Fruit fly (Drosophila melanogaster) whole organism, embryonic: ENCODE measurements around the gene CG4596.

Source experiments
- CG17186 ChIP-seq: fragments of 200-800 bp; sonication (Bioruptor generic); optimal IDR thresholded peaks from 3 replicates; lab custom pipeline; 2017; ENCODE audit warnings: missing biosample characterization, missing genetic modification reagents, missing genetic modification characterization
- CG4360 ChIP-seq: fragments of 200-800 bp; sonication (Bioruptor generic); IDR thresholded peaks from 2 replicates; pipeline ENCODE4 v1.3.6; 2022; ENCODE audit warnings: missing biosample characterization, missing genetic modification characterization
- Kr ChIP-seq: fragments of 200-800 bp; sonication (Bioruptor generic); optimal IDR thresholded peaks from 2 replicates; lab custom pipeline; 2017; ENCODE audit warnings: missing biosample characterization, mild to moderate bottlenecking, missing genetic modification characterization

dm6 chr3R:10868427-10868962 is 4.3 kb upstream of the CG4596 start, which contains the start of the genes SelR and Tsp86D:
- TF ChIP-seq CG17186 (GFP tag; lab: Kevin White, UChicago) = peak; percentile 58
- no peak for TF ChIP-seq Kr (GFP tag; lab: Kevin White, UChicago)
- no peak for TF ChIP-seq CG4360 (GFP tag; lab: Robert Waterston, UW)
